Worm (Caenorhabditis elegans) whole organism, mixed stage, embryonic: ENCODE data around the gene famp-1.

Experiments
- blmp-1 ChIP-seq: fragments of 150-350 bp; optimal IDR thresholded peaks from 2 replicates; lab custom pipeline; 2014; ENCODE audit warnings: missing biosample characterization, missing genetic modification characterization
- ces-1 ChIP-seq: fragments of 150-350 bp; optimal IDR thresholded peaks from 2 replicates; lab custom pipeline; 2014; ENCODE audit warnings: missing biosample characterization, missing genetic modification reagents, missing genetic modification characterization
- elt-3 ChIP-seq: fragments of 150-350 bp; optimal IDR thresholded peaks from 2 replicates; lab custom pipeline; 2014; ENCODE audit warnings: missing biosample characterization, missing genetic modification characterization
- ham-2 ChIP-seq: fragments of 200-800 bp; sonication (Bioruptor generic); optimal IDR thresholded peaks from 2 replicates; lab custom pipeline; 2018; ENCODE audit warnings: mild to moderate bottlenecking, missing genetic modification characterization, missing compliant biosample characterization
- mab-5 ChIP-seq: fragments of 150-350 bp; optimal IDR thresholded peaks from 2 replicates; lab custom pipeline; 2014; ENCODE audit warnings: missing biosample characterization, missing genetic modification characterization
- mls-2 ChIP-seq: sonication (generic microtip); optimal IDR thresholded peaks from 2 replicates; lab custom pipeline; 2016; ENCODE audit warnings: mild to moderate bottlenecking, missing genetic modification characterization, moderate library complexity, missing compliant biosample characterization
- nhr-28 ChIP-seq: fragments of 150-350 bp; optimal IDR thresholded peaks from 2 replicates; lab custom pipeline; 2014; ENCODE audit warnings: missing biosample characterization, missing genetic modification characterization
- nhr-76 ChIP-seq: sonication (generic microtip); optimal IDR thresholded peaks from 2 replicates; lab custom pipeline; 2017; ENCODE audit warnings: missing biosample characterization, missing genetic modification characterization
- pha-4 ChIP-seq: fragments of 150-350 bp; optimal IDR thresholded peaks from 2 replicates; lab custom pipeline; 2018; ENCODE audit warnings: missing biosample characterization, missing genetic modification reagents, missing genetic modification characterization
- snpc-4 ChIP-seq: fragments of 150-350 bp; optimal IDR thresholded peaks from 2 replicates; lab custom pipeline; 2014; ENCODE audit warnings: missing biosample characterization, missing genetic modification characterization
- sptf-1 ChIP-seq: sonication (generic microtip); optimal IDR thresholded peaks from 2 replicates; lab custom pipeline; 2017; ENCODE audit warnings: mild to moderate bottlenecking, missing genetic modification characterization, moderate library complexity, missing compliant biosample characterization
- unc-62 ChIP-seq: fragments of 150-350 bp; optimal IDR thresholded peaks from 2 replicates; lab custom pipeline; 2014; ENCODE audit warnings: missing biosample characterization, missing genetic modification reagents, missing genetic modification characterization

DNA sequence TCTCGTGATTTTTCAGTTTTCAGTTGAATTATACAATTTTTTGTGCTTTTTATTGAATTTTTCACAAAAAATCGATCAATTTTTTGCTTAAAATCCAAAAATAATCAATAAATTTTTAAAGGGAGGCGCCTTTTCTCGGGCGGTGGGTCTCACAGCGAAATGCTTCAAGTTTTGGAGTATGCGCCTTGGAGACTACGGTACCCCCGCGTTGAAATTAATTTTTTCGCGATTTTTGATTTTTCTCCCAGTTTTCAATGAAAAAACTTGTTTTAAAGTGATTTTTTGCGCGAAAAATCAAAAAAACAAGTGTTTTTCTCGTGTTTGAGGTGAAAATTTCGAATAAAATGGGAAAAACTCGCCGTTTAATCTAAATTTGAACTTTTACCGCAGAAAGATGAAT lies 40.3 kb downstream of the famp-1 start:
- TF ChIP-seq elt-3 (tag; lab: Kevin White, UChicago) = no peak
- no peak for TF ChIP-seq ces-1
- TF ChIP-seq nhr-28 (tag; lab: Kevin White, UChicago) = no peak
- no peak for TF ChIP-seq pha-4 (tag; lab: Kevin White, UChicago)
- TF ChIP-seq nhr-76 (tag; lab: Kevin White, UChicago) = no peak
- no peak for TF ChIP-seq ham-2 (GFP tag; lab: Kevin White, UChicago)
- no peak for TF ChIP-seq mls-2 (tag; lab: Kevin White, UChicago)
- TF ChIP-seq sptf-1 (tag; lab: Kevin White, UChicago) = no peak
- no peak for TF ChIP-seq blmp-1 (tag; lab: Kevin White, UChicago)
- no peak for TF ChIP-seq mab-5 (tag; lab: Kevin White, UChicago)
- TF ChIP-seq snpc-4 (tag; lab: Kevin White, UChicago) = no peak
- TF ChIP-seq unc-62 (GFP tag; lab: Kevin White, UChicago) = no peak
